Fruit fly (Drosophila melanogaster): ENCODE results near the gene CG10747.

Gene CG10747

DNA sequence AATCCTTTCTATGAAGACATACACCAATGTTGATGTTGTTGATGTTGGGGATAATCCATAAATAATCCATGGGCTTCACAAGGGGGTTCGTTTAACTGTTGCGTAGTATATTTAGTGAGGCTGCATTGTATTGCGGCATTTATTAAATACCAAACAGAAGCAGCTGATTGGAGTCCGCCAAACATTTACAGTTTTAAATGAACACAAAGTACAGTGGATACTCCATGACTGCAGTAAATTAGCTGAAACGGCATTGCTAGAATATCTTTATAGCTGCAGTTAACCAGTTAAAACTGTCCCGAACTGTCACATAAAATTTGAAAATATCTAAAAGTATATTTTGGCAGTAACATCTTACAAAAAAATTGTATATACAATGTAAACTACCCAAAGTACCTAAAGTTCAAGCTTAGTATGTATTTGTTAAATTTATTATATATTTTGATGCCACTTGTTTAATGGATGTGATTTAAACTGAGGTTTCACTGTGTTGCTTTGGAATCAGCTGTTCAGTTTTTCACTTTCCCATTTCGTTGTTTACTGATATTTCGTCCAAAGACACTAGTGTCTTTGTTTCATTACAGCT lies at the start of gene CG10747, which contains the start of gene Pyroxd1:
Gene CG10747 (minus strand): TSS at position 255 of the 586 bp plus-strand sequence.
Gene Pyroxd1 (plus strand): TSS at position 342 of the 586 bp plus-strand sequence.
- TF ChIP-seq pan (optimal IDR thresholded peaks at IDR 0.05) (no peak), Dll (optimal IDR thresholded peaks at IDR 0.05) (no peak), CG8478 (optimal IDR thresholded peaks at IDR 0.05) (no peak)

DNA sequence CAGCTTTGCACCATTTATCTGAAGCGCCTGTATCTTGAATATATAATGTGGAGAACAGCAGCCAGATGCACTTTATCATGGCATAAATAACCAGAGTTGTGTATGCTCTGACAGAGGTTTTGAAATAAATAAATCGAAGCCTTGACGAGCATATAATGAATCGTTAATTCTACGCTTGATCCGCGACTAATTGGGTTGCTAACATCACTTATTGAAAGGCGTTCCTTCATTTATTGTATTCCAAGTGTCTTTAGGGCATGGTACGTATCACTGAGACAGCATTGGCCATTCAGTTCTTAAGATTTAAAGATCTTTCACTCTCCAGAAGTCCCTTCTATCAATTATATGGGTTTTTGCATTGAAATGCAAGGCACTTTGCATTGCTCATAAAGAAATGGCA lies 43.7 kb upstream of the CG10747 start, which contains the start of gene CG10651:
Gene CG10651 (minus strand): TSS at position 101 of the 400 bp plus-strand sequence.
- no peak for TF ChIP-seq psq (optimal IDR thresholded peaks at IDR 0.05)
- TF ChIP-seq CG8478 (optimal IDR thresholded peaks at IDR 0.05): no peak
- no peak for TF ChIP-seq EcR (GFP tag; optimal IDR thresholded peaks at IDR 0.05)
- no peak for TF ChIP-seq Dll (optimal IDR thresholded peaks at IDR 0.05)
- TF ChIP-seq usp (GFP tag; optimal IDR thresholded peaks at IDR 0.05): no peak
- TF ChIP-seq pan (optimal IDR thresholded peaks at IDR 0.05): no peak

DNA sequence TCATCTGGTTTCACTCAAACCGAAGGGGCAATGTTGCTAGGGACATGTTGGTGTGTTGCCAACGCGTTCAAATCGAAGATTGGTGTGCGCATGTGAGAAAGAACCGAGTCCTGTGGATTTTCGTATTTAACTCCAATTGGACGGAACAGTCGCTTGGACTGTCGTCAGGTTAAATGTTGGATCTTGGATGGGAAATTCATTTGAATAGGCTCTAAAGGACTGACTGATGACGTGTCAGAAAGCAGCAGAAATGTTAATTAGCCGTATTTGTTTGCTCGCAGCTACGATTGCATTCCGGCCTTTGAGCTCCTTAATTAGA lies 30.0 kb upstream of the CG10747 start:
- TF ChIP-seq Dll (optimal IDR thresholded peaks at IDR 0.05) (no peak), usp (GFP tag; optimal IDR thresholded peaks at IDR 0.05) (no peak), psq (optimal IDR thresholded peaks at IDR 0.05) (no peak), EcR (GFP tag; optimal IDR thresholded peaks at IDR 0.05) (no peak), pan (optimal IDR thresholded peaks at IDR 0.05) (no peak), CG8478 (optimal IDR thresholded peaks at IDR 0.05) (no peak)

DNA sequence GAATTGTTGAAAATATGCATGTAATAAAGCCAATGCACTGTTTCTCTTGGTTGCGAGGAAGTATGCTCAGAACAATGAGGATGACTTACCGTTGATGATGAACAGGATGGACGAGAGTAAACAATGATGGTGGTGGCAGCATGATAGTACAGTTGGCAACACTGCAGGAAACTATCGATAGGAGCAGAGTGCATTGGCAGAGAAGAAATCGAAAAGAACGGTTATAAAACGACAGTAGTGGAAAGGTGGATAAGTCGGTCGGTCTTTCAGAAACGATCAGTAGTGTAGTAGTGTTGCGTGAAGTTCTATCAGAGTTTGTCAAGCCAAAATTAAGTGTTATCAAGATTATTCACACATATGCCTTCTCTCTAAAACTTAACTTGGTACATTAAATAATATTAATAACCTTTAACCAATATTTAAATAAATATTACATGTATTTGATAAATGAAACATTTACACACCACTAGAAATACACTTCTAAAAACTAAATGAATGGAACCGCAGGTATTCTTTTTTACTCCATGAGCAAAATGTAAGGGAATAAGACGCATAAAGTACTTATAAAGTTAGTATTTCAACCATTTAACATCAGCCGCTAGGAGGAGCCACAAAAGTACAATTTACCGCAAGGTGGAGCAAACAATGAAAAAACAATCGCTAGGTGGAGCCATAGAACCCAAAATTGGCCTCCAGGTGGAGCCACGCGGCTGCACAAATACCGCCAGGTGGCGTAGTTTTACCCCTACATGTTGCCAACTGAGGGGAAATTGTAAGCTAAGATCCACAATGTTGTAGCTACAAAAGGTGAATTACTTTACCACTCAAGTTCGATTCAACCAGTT lies 29.5 kb upstream of the CG10747 start:
- TF ChIP-seq psq (optimal IDR thresholded peaks at IDR 0.05) (no peak), Dll (optimal IDR thresholded peaks at IDR 0.05) (no peak), usp (GFP tag; optimal IDR thresholded peaks at IDR 0.05) (no peak), CG8478 (optimal IDR thresholded peaks at IDR 0.05) (no peak), EcR (GFP tag; optimal IDR thresholded peaks at IDR 0.05) (no peak), pan (optimal IDR thresholded peaks at IDR 0.05) (no peak)

DNA sequence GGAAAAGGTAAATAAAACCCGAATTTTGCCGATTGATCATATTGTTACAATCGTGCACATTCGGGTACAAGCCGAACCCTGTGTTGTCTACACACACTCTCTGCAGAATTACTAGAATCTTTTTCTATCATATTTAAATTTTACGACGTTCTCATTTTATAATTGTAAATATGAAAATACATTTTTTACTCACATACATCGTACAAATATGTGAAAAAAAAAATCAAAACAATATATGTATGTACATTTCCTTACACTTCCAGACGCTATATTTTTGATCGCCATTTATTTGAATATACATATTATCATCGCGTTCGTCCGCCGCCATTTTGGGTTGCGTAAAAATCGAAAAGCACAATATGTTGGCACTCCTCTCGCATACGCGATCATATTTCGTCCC lies 26.6 kb upstream of the CG10747 start:
- no peak for TF ChIP-seq CG8478 (optimal IDR thresholded peaks at IDR 0.05)
- TF ChIP-seq EcR (GFP tag; optimal IDR thresholded peaks at IDR 0.05): no peak
- no peak for TF ChIP-seq psq (optimal IDR thresholded peaks at IDR 0.05)
- TF ChIP-seq usp (GFP tag; optimal IDR thresholded peaks at IDR 0.05): no peak
- TF ChIP-seq pan (optimal IDR thresholded peaks at IDR 0.05): no peak
- no peak for TF ChIP-seq Dll (optimal IDR thresholded peaks at IDR 0.05)

DNA sequence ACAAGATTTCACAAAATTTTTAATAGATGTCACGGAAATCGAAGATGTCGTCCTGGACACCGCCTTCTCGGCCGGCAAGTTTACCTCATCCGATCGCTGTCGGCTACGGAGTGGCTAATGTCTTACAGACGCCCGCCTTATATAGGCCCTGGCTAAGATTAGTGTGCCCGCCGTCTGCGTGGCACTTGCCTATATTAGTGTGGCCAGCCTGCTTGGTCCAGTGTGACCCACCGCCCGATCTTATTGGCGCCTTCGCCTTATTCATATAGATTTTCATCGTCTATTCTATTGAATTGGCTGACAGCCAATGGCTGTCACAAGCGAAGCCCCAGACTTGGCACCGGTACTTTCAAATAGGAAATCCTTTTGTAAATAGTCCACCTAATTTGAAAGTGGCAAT lies 24.7 kb upstream of the CG10747 start:
- TF ChIP-seq Dll (optimal IDR thresholded peaks at IDR 0.05): no peak
- no peak for TF ChIP-seq CG8478 (optimal IDR thresholded peaks at IDR 0.05)
- no peak for TF ChIP-seq psq (optimal IDR thresholded peaks at IDR 0.05)
- TF ChIP-seq usp (GFP tag; optimal IDR thresholded peaks at IDR 0.05): no peak
- TF ChIP-seq EcR (GFP tag; optimal IDR thresholded peaks at IDR 0.05): no peak
- no peak for TF ChIP-seq pan (optimal IDR thresholded peaks at IDR 0.05)

DNA sequence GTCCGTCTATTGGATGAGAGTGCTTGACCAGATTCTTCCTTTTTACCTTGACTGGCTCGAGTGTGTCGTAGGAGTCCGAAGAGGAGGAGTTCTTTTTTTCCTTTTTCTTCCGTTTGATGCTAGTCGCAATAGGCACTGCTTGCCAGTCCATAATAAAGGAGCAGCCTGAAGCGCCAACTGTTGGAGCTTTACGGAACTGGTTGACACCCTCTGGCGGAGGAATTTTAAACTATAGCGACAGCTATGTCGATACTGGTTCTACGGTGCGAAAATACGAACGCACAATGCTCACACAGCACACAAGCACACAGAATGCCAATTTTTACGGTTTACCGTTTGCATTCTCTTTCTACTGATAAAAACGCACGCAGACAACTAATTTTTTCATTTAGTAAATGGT lies 15.4 kb upstream of the CG10747 start:
- TF ChIP-seq usp (GFP tag; optimal IDR thresholded peaks at IDR 0.05) (no peak), Dll (optimal IDR thresholded peaks at IDR 0.05) (no peak), EcR (GFP tag; optimal IDR thresholded peaks at IDR 0.05) (no peak), pan (optimal IDR thresholded peaks at IDR 0.05) (no peak), CG8478 (optimal IDR thresholded peaks at IDR 0.05) (no peak), psq (optimal IDR thresholded peaks at IDR 0.05) (no peak)

DNA sequence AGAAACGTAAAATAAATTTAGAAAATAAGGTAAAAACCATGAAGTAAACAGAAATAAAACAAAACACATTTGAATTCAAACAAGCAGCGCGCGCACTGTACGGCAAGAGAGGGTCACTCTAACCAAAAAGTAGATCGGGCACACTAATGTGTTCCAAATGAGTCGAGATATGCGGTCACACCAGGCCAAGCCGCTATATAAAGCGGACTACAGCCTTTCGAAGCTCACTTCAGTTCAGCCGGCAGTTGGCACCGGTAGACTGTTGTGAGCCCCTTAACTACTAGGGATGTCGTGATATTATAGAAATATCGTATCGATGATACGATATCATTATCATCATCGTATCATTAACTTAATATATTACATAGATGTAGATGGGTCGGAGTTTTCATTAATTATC lies 13.4 kb upstream of the CG10747 start:
- no peak for TF ChIP-seq usp (GFP tag; optimal IDR thresholded peaks at IDR 0.05)
- TF ChIP-seq Dll (optimal IDR thresholded peaks at IDR 0.05): no peak

DNA sequence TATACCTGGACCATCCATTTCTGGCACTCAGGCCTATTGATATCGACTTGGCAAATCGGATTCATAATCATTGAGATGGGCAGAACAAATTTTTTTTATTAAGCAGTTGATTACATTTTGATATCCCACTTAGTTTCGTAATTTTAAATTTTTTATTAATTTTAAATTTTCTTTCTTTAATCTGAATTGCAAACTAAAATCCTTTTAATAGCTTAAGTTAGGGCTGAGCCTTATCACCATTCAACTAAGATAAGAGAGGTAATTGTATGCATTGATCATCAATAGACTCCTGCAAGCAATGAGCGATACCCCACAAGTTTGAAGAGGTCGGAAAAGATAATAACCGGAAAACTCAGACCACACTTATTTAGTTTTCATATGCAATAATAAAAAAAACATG lies 12.9 kb upstream of the CG10747 start, which contains the start of gene CG13970:
Gene CG13970 (minus strand): TSS at position 101 of the 400 bp plus-strand sequence.
- TF ChIP-seq pan (optimal IDR thresholded peaks at IDR 0.05) (no peak), psq (optimal IDR thresholded peaks at IDR 0.05) (no peak), EcR (GFP tag; optimal IDR thresholded peaks at IDR 0.05) (no peak), usp (GFP tag; optimal IDR thresholded peaks at IDR 0.05) (no peak), CG8478 (optimal IDR thresholded peaks at IDR 0.05) (no peak), Dll (optimal IDR thresholded peaks at IDR 0.05) (no peak)

DNA sequence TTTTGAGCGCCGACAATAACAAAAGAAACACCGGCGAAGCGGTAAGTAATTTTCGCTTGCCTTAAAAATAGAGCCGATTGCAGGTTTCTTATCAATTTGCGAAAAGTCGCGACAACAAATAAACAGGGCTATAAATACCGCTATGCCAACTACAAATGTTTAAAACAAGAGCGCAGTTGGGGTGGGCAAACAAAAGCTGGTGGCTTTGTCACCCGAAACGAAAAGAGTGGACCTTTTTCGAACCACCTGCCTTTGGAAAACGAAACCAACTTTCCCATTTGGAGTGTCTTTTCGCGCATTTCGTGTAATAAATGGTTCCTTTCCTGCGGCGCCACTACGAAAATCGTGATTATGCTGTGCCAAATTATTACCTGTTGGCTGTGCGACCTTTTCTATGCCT lies 7.0 kb upstream of the CG10747 start:
- TF ChIP-seq CG8478 (optimal IDR thresholded peaks at IDR 0.05): no peak
- no peak for TF ChIP-seq Dll (optimal IDR thresholded peaks at IDR 0.05)
- no peak for TF ChIP-seq usp (GFP tag; optimal IDR thresholded peaks at IDR 0.05)
- no peak for TF ChIP-seq EcR (GFP tag; optimal IDR thresholded peaks at IDR 0.05)
- TF ChIP-seq pan (optimal IDR thresholded peaks at IDR 0.05): no peak
- no peak for TF ChIP-seq psq (optimal IDR thresholded peaks at IDR 0.05)

DNA sequence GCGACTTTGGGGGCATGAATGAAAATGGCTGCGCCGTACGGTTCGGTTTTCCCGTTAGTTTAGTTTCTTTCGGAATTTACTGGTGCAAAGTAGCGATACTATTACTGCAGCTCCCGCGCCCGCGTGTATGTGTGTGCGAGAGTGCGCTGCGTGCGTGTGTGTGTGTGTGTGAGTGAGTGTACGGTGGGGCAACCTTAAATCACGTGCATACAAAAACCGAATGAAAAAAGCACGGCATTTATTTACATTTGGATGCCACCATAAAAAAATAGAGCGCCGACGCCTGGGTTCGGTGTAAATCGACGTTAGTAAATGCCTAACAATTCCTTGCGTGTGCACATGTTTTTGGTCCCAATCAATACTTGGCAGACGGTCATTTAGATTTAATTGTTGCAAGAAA lies 6.6 kb upstream of the CG10747 start:
- TF ChIP-seq usp (GFP tag; optimal IDR thresholded peaks at IDR 0.05): no peak
- no peak for TF ChIP-seq CG8478 (optimal IDR thresholded peaks at IDR 0.05)

DNA sequence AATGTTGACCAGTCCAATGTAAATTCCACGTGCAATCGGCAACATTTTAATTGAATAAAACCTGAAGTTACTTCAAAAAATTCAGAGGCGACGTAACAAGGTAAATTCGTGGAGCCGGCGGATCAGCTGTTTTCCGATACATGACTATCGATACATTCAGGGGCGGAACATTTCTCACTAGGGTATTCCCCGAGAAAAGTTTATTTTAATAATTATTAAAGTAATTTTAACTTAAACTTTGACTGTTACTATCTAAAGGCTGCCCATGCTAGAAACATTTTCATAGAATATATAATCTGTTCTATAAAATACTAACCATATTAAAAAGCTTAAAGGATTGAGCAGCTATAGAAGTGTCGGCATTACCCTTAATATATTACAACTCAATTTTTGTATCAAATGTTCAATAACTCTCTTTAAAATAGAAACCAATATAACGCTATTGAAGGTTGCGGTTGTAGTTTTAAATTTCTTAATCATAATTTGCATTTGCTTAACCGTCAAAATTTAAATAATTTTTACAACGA lies 6.0 kb upstream of the CG10747 start, which contains the start of the genes mRpS18B and Kua:
Gene mRpS18B (minus strand): TSS at position 149 of the 527 bp plus-strand sequence.
Gene Kua (plus strand): TSS at position 477 of the 527 bp plus-strand sequence.
- TF ChIP-seq psq (optimal IDR thresholded peaks at IDR 0.05) (no peak), usp (GFP tag; optimal IDR thresholded peaks at IDR 0.05) (no peak), EcR (GFP tag; optimal IDR thresholded peaks at IDR 0.05) (no peak), CG8478 (optimal IDR thresholded peaks at IDR 0.05) (no peak), pan (optimal IDR thresholded peaks at IDR 0.05) (no peak), Dll (optimal IDR thresholded peaks at IDR 0.05) (no peak)

All from whole organism.